Worm (Caenorhabditis elegans) whole organism, L3 larva: ENCODE measurements around the gene klf-3.
A peak's percentile ranks its signal among the peaks of the same experiment; 100 is the strongest.

Experiments used
- aly-2 ChIP-seq: fragments of 150-350 bp; optimal IDR thresholded peaks from 2 replicates; lab custom pipeline; 2014; ENCODE audit warnings: missing biosample characterization, missing genetic modification characterization
- ama-1 ChIP-seq: fragments of 150-350 bp; optimal IDR thresholded peaks from 2 replicates; lab custom pipeline; 2018
- pqm-1 ChIP-seq: fragments of 150-350 bp; optimal IDR thresholded peaks from 2 replicates; lab custom pipeline; 2017; ENCODE audit warnings: missing biosample characterization, missing genetic modification characterization, inconsistent platforms

DNA sequence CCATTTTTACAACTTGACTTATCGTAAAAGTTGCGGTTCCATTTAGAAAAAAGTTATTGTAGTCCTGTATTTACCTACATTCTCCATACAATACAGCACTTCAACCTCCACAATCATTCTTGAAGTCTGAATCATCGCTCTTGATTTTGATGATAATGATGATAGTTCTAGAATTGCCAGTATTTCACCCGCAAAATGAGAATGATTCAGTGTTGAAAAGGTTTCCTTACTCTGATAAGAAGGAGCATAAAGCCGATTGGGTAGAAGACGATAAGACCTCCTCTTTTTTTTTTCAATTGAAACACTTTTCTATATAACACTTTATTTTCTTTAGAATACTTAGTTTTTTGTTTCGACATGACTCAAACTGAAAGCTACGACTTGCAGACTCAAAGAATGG, 14.1 kb downstream of the klf-3 start, which contains the start of gene T19D12.4:
- TF ChIP-seq pqm-1 (peak; percentile 28), ama-1 (lab: Kevin White, UChicago) (no peak), aly-2 (tag; lab: Kevin White, UChicago) (no peak)
